Worm (Caenorhabditis elegans) whole organism, young adult: ENCODE data around the gene rpb-11.

Experiments used
- B0336.3 ChIP-seq: fragments of 200-800 bp; sonication (Bioruptor generic); IDR thresholded peaks from 2 replicates; pipeline ENCODE4 v1.3.6; 2022; ENCODE audit warnings: missing genetic modification characterization, missing compliant biosample characterization
- C06A6.2 ChIP-seq: fragments of 200-800 bp; sonication (Bioruptor generic); conservative IDR thresholded peaks from 2 replicates; pipeline ENCODE4 v1.3.6; 2022; ENCODE audit warnings: missing genetic modification characterization, missing compliant biosample characterization
- F10E7.11 ChIP-seq: sonication (generic microtip); optimal IDR thresholded peaks from 2 replicates; lab custom pipeline; 2017; ENCODE audit warnings: mild to moderate bottlenecking, missing genetic modification characterization, moderate library complexity, missing compliant biosample characterization
- F23B12.7 ChIP-seq: sonication (generic microtip); optimal IDR thresholded peaks from 2 replicates; lab custom pipeline; 2017; ENCODE audit warnings: missing genetic modification characterization, mild to moderate bottlenecking, missing compliant biosample characterization, antibody characterized with exemption, moderate library complexity; ENCODE audit not compliant: insufficient read depth
- F39B2.1 ChIP-seq: fragments of 200-800 bp; sonication (Bioruptor generic); IDR thresholded peaks from 2 replicates; pipeline ENCODE4 v1.3.6; 2022; ENCODE audit warnings: missing genetic modification reagents, missing genetic modification characterization, missing compliant biosample characterization
- F55B11.4 ChIP-seq: sonication (generic microtip); optimal IDR thresholded peaks from 2 replicates; lab custom pipeline; 2016; ENCODE audit warnings: missing compliant biosample characterization, missing genetic modification characterization, borderline replicate concordance; ENCODE audit not compliant: insufficient read depth
- F57C9.4 ChIP-seq: sonication (generic microtip); optimal IDR thresholded peaks from 2 replicates; lab custom pipeline; 2017; ENCODE audit warnings: mild to moderate bottlenecking, missing genetic modification characterization, missing compliant biosample characterization
- K12H6.12 ChIP-seq: fragments of 200-800 bp; sonication (Bioruptor generic); optimal IDR thresholded peaks from 2 replicates; lab custom pipeline; 2018; ENCODE audit warnings: mild to moderate bottlenecking, missing genetic modification characterization, missing compliant biosample characterization
- Y53G8AR.9 ChIP-seq: fragments of 200-800 bp; sonication (Bioruptor generic); conservative IDR thresholded peaks from 2 replicates; pipeline ENCODE4 v1.3.6; 2022; ENCODE audit warnings: missing genetic modification reagents, missing genetic modification characterization, missing compliant biosample characterization
- Y56A3A.18 ChIP-seq: fragments of 200-800 bp; sonication (Bioruptor generic); IDR thresholded peaks from 2 replicates; pipeline ENCODE4 v1.3.6; 2022; ENCODE audit warnings: missing genetic modification reagents, missing genetic modification characterization, missing compliant biosample characterization
- ama-1 ChIP-seq, 3 experiments: fragments of 150-350 bp in 1 of 3; sonication (generic microtip) in 2 of 3; optimal IDR thresholded peaks; 2 replicates each; lab custom pipeline; 2014 to 2018; ENCODE audit warnings: missing biosample characterization in 2 of 3, missing genetic modification characterization in 2 of 3, missing genetic modification reagents in 2 of 3
- athp-1 ChIP-seq: sonication (generic microtip); optimal IDR thresholded peaks from 2 replicates; lab custom pipeline; 2017; ENCODE audit warnings: mild to moderate bottlenecking, missing genetic modification characterization, missing compliant biosample characterization
- bed-1 ChIP-seq: fragments of 200-800 bp; sonication (Bioruptor generic); IDR thresholded peaks from 2 replicates; pipeline ENCODE4 v1.3.6; 2022; ENCODE audit warnings: missing genetic modification reagents, missing genetic modification characterization, missing compliant biosample characterization
- bed-2 ChIP-seq: fragments of 200-800 bp; sonication (Bioruptor generic); IDR thresholded peaks from 2 replicates; pipeline ENCODE4 v1.3.6; 2022; ENCODE audit warnings: missing genetic modification reagents, missing genetic modification characterization, missing compliant biosample characterization
- ccch-3 ChIP-seq: fragments of 200-800 bp; sonication (Bioruptor generic); optimal IDR thresholded peaks from 2 replicates; lab custom pipeline; 2018; ENCODE audit warnings: mild to moderate bottlenecking, missing genetic modification characterization, missing compliant biosample characterization
- ceh-58 ChIP-seq: fragments of 200-800 bp; sonication (Bioruptor generic); IDR thresholded peaks from 2 replicates; pipeline ENCODE4 v1.3.6; 2022; ENCODE audit warnings: missing genetic modification characterization, missing compliant biosample characterization
- dox-1 ChIP-seq: fragments of 200-800 bp; sonication (Bioruptor generic); IDR thresholded peaks from 2 replicates; pipeline ENCODE4 v1.3.6; 2022; ENCODE audit warnings: missing genetic modification reagents, missing genetic modification characterization, missing compliant biosample characterization
- egl-18 ChIP-seq: fragments of 200-800 bp; sonication (Bioruptor generic); IDR thresholded peaks from 2 replicates; pipeline ENCODE4 v1.3.6; 2022; ENCODE audit warnings: missing genetic modification reagents, missing genetic modification characterization, missing compliant biosample characterization
- egrh-3 ChIP-seq: fragments of 200-800 bp; sonication (Bioruptor generic); IDR thresholded peaks from 2 replicates; pipeline ENCODE4 v1.3.6; 2022; ENCODE audit warnings: missing genetic modification reagents, missing genetic modification characterization, missing compliant biosample characterization
- hlh-26 ChIP-seq: fragments of 200-800 bp; sonication (Bioruptor generic); conservative IDR thresholded peaks from 2 replicates; pipeline ENCODE4 v1.3.6; 2022; ENCODE audit warnings: missing genetic modification reagents, missing genetic modification characterization, missing compliant biosample characterization
- hsf-1 ChIP-seq: fragments of 200-800 bp; sonication (Bioruptor generic); IDR thresholded peaks from 2 replicates; pipeline ENCODE4 v1.3.6; 2022; ENCODE audit warnings: missing genetic modification reagents, missing genetic modification characterization, missing compliant biosample characterization
- let-607 ChIP-seq, 2 experiments: fragments of 200-800 bp in 1 of 2; sonication (Bioruptor generic) in 1 of 2; sonication (generic microtip) in 1 of 2; optimal IDR thresholded peaks; 2 replicates each; lab custom pipeline; 2016 to 2018; ENCODE audit warnings: mild to moderate bottlenecking in 2 of 2, missing compliant biosample characterization in 2 of 2, missing genetic modification characterization in 2 of 2, moderate library complexity in 2 of 2, missing genotype in 1 of 2
- lin-26 ChIP-seq: fragments of 200-800 bp; sonication (Bioruptor generic); IDR thresholded peaks from 2 replicates; pipeline ENCODE4 v1.3.6; 2022; ENCODE audit warnings: missing genetic modification reagents, missing genetic modification characterization, missing compliant biosample characterization
- lin-40 ChIP-seq: sonication (generic microtip); optimal IDR thresholded peaks from 2 replicates; lab custom pipeline; 2016; ENCODE audit warnings: missing genetic modification characterization, mild to moderate bottlenecking, missing compliant biosample characterization, missing genotype, missing genetic modification reagents
- mes-4 ChIP-seq: sonication (generic microtip); optimal IDR thresholded peaks from 2 replicates; lab custom pipeline; 2016; ENCODE audit warnings: missing genotype, missing genetic modification characterization, missing compliant biosample characterization
- nfya-2 ChIP-seq: fragments of 200-800 bp; sonication (Bioruptor generic); IDR thresholded peaks from 2 replicates; pipeline ENCODE4 v1.3.6; 2022; ENCODE audit warnings: missing genetic modification reagents, missing genetic modification characterization, missing compliant biosample characterization
- nhr-27 ChIP-seq: fragments of 200-800 bp; sonication (Bioruptor generic); optimal IDR thresholded peaks from 2 replicates; lab custom pipeline; 2018; ENCODE audit warnings: mild to moderate bottlenecking, missing genetic modification characterization, moderate library complexity, missing compliant biosample characterization
- nhr-80 ChIP-seq: sonication (generic microtip); optimal IDR thresholded peaks from 2 replicates; lab custom pipeline; 2016; ENCODE audit warnings: missing genetic modification characterization, missing compliant biosample characterization
- nhr-90 ChIP-seq: sonication (generic microtip); optimal IDR thresholded peaks from 2 replicates; lab custom pipeline; 2016; ENCODE audit warnings: missing genotype, mild to moderate bottlenecking, missing genetic modification characterization, missing compliant biosample characterization
- pha-4 ChIP-seq: fragments of 150-350 bp; sonication (generic microtip); optimal IDR thresholded peaks from 2 replicates; lab custom pipeline; 2014; ENCODE audit warnings: missing biosample characterization, missing genetic modification reagents, missing genetic modification characterization
- rpc-1 ChIP-seq, 2 experiments: fragments of 150-350 bp in 1 of 2; sonication (generic microtip) in 1 of 2; optimal IDR thresholded peaks; 2 replicates each; lab custom pipeline; 2014 to 2018; ENCODE audit warnings: missing biosample characterization in 1 of 2, missing genetic modification characterization in 1 of 2, missing genetic modification reagents in 1 of 2, missing genotype in 1 of 2
- sdz-38 ChIP-seq: sonication (generic microtip); optimal IDR thresholded peaks from 2 replicates; lab custom pipeline; 2016; ENCODE audit warnings: missing genotype, missing genetic modification characterization, missing compliant biosample characterization
- somi-1 ChIP-seq: fragments of 200-800 bp; sonication (Bioruptor generic); optimal IDR thresholded peaks from 2 replicates; lab custom pipeline; 2018; ENCODE audit warnings: mild to moderate bottlenecking, missing genetic modification characterization, missing compliant biosample characterization
- sptf-2 ChIP-seq: fragments of 200-800 bp; sonication (Bioruptor generic); optimal IDR thresholded peaks from 2 replicates; lab custom pipeline; 2018; ENCODE audit warnings: mild to moderate bottlenecking, missing genetic modification characterization, missing compliant biosample characterization
- tbx-9 ChIP-seq: sonication (generic microtip); optimal IDR thresholded peaks from 2 replicates; lab custom pipeline; 2016; ENCODE audit warnings: borderline replicate concordance, missing genetic modification characterization, inconsistent platforms, missing compliant biosample characterization
- tlf-1 ChIP-seq: fragments of 200-800 bp; sonication (Bioruptor generic); optimal IDR thresholded peaks from 2 replicates; lab custom pipeline; 2018; ENCODE audit warnings: mild to moderate bottlenecking, missing genetic modification characterization, missing compliant biosample characterization
- unc-62 ChIP-seq: fragments of 150-350 bp; optimal IDR thresholded peaks from 2 replicates; lab custom pipeline; 2014; ENCODE audit warnings: missing biosample characterization, missing genetic modification reagents, missing genetic modification characterization
- zfh-2 ChIP-seq: fragments of 200-800 bp; sonication (Bioruptor generic); conservative IDR thresholded peaks from 2 replicates; pipeline ENCODE4 v1.3.6; 2022; ENCODE audit warnings: missing genetic modification reagents, missing genetic modification characterization, missing compliant biosample characterization
- zim-3 ChIP-seq: sonication (generic microtip); optimal IDR thresholded peaks from 2 replicates; lab custom pipeline; 2017; ENCODE audit warnings: mild to moderate bottlenecking, missing genetic modification characterization, moderate library complexity, missing compliant biosample characterization
- ztf-25 ChIP-seq: fragments of 200-800 bp; sonication (Bioruptor generic); IDR thresholded peaks from 2 replicates; pipeline ENCODE4 v1.3.6; 2022; ENCODE audit warnings: missing genetic modification reagents, missing genetic modification characterization, missing compliant biosample characterization
- ztf-28 ChIP-seq: fragments of 200-800 bp; sonication (Bioruptor generic); IDR thresholded peaks from 2 replicates; pipeline ENCODE4 v1.3.6; 2022; ENCODE audit warnings: missing genetic modification reagents, missing genetic modification characterization, missing compliant biosample characterization
- ztf-6 ChIP-seq: fragments of 200-800 bp; sonication (Bioruptor generic); IDR thresholded peaks from 2 replicates; pipeline ENCODE4 v1.3.6; 2022; ENCODE audit warnings: missing genetic modification reagents, missing genetic modification characterization, missing compliant biosample characterization

The rpb-11 gene

ce11 chrII:14053141-14053540 lies 6.7 kb upstream of the rpb-11 start:
- TF ChIP-seq hsf-1 (no peak), nhr-80 (tag; lab: Kevin White, UChicago) (peak; percentile 5)
- TF ChIP-seq, all 124 proteins: peak for 1

ce11 chrII:14055717-14056116 lies 4.2 kb upstream of the rpb-11 start:
- TF ChIP-seq pha-4 (tag; lab: Kevin White, UChicago) (no peak), F23B12.7 (no peak), sdz-38 (no peak), ztf-25 (GFP tag; lab: Robert Waterston, UW) (no peak), ama-1 (optimal IDR thresholded peaks at IDR 0.05; lab: Kevin White, UChicago) (no peak), ama-1 (GFP tag; optimal IDR thresholded peaks at IDR 0.05; lab: Kevin White, UChicago) (no peak), egl-18 (GFP tag; lab: Robert Waterston, UW) (no peak), F57C9.4 (tag; lab: Kevin White, UChicago) (no peak), C06A6.2 (GFP tag; lab: Robert Waterston, UW) (no peak), ztf-28 (GFP tag; lab: Robert Waterston, UW) (no peak), B0336.3 (GFP tag; lab: Robert Waterston, UW) (no peak), F55B11.4 (tag; lab: Kevin White, UChicago) (no peak)

- TF ChIP-seq ztf-6 (GFP tag; lab: Robert Waterston, UW) (no peak), bed-2 (GFP tag; lab: Robert Waterston, UW) (no peak), lin-26 (GFP tag; lab: Robert Waterston, UW) (0 out of 2 replicates have a peak, but pooled peaks have one; percentile 42), hlh-26 (no peak), ceh-58 (GFP tag; lab: Robert Waterston, UW) (no peak), zfh-2 (GFP tag; lab: Robert Waterston, UW) (no peak), zim-3 (no peak)
Observed at ce11 chrII:14060439-14060838, 554 bp downstream of the rpb-11 start, which contains the start of gene W01G7.4. W01G7.4 (plus strand) TSS chrII:14060739.

- TF ChIP-seq egrh-3 (GFP tag; lab: Robert Waterston, UW) (peak; percentile 38; the same call in 1 of the 2 replicates), Y53G8AR.9 (GFP tag; lab: Robert Waterston, UW) (no peak)
Observed at ce11 chrII:14060885-14061284, 1.0 kb downstream of the rpb-11 start.

ce11 chrII:14063044-14063500 lies 3.2 kb downstream of the rpb-11 start, which contains the start of gene lem-2:
lem-2 (plus strand) TSS chrII:14063450.
- TF ChIP-seq nfya-2: no peak
- TF ChIP-seq ccch-3 (GFP tag; lab: Kevin White, UChicago): no peak
- no peak for TF ChIP-seq tlf-1 (GFP tag; lab: Kevin White, UChicago)
- TF ChIP-seq F10E7.11 (tag; lab: Kevin White, UChicago): no peak
- peak; percentile 80 for TF ChIP-seq dox-1 (GFP tag; lab: Robert Waterston, UW)
- TF ChIP-seq let-607 (tag; optimal IDR thresholded peaks at IDR 0.05; lab: Kevin White, UChicago): peak in 1 of 2 experiments; percentile 29
- TF ChIP-seq nhr-90 (tag; lab: Kevin White, UChicago): no peak
- TF ChIP-seq tbx-9 (tag; lab: Kevin White, UChicago): no peak
- TF ChIP-seq sptf-2 (GFP tag; lab: Kevin White, UChicago): no peak
- TF ChIP-seq rpc-1 (optimal IDR thresholded peaks at IDR 0.05; lab: Kevin White, UChicago): no peak
- TF ChIP-seq rpc-1 (tag; optimal IDR thresholded peaks at IDR 0.05; lab: Kevin White, UChicago): no peak
- TF ChIP-seq nhr-27: no peak
- TF ChIP-seq K12H6.12 (tag; lab: Kevin White, UChicago): peak; percentile 76
- no peak for TF ChIP-seq unc-62 (GFP tag; lab: Kevin White, UChicago)
- no peak for TF ChIP-seq zfh-2 (GFP tag; lab: Robert Waterston, UW)
- peak; percentile 59 for TF ChIP-seq lin-40 (tag; lab: Kevin White, UChicago)
- no peak for TF ChIP-seq Y56A3A.18
- no peak for TF ChIP-seq F23B12.7
- TF ChIP-seq mes-4: no peak
- no peak for TF ChIP-seq egl-18 (GFP tag; lab: Robert Waterston, UW)
- TF ChIP-seq athp-1 (tag; lab: Kevin White, UChicago): peak; percentile 40
- no peak for TF ChIP-seq F39B2.1 (GFP tag; lab: Robert Waterston, UW)
- TF ChIP-seq bed-1 (GFP tag; lab: Robert Waterston, UW): no peak
- no peak for TF ChIP-seq somi-1 (GFP tag; lab: Kevin White, UChicago)
